Fruit fly (Drosophila melanogaster) whole organism, embryonic: ENCODE measurements around the gene Mlp84B.

Source experiments
- Atf3 ChIP-seq: fragments of 200-800 bp; sonication (Bioruptor generic); optimal IDR thresholded peaks from 3 replicates; lab custom pipeline; 2016; ENCODE audit warnings: missing biosample characterization, missing genetic modification characterization
- Atf6 ChIP-seq: fragments of 200-800 bp; sonication (Bioruptor generic); IDR thresholded peaks from 2 replicates; pipeline ENCODE4 v1.3.6; 2022; ENCODE audit warnings: missing biosample characterization, missing genetic modification characterization
- Awh ChIP-seq: fragments of 200-800 bp; sonication (Bioruptor generic); IDR thresholded peaks from 2 replicates; pipeline ENCODE4, ENCODE4 v1.3.6; 2022; ENCODE audit warnings: missing biosample characterization, missing genetic modification characterization
- Blimp-1 ChIP-seq: fragments of 200-800 bp; sonication (Bioruptor generic); optimal IDR thresholded peaks from 3 replicates; lab custom pipeline; 2018; ENCODE audit warnings: missing biosample characterization, missing genetic modification characterization, mild to moderate bottlenecking, moderate library complexity, missing genetic modification reagents
- CG1024 ChIP-seq: fragments of 200-800 bp; sonication (Bioruptor generic); IDR thresholded peaks from 2 replicates; pipeline ENCODE4 v1.3.6; 2022; ENCODE audit warnings: missing biosample characterization, missing genetic modification characterization
- CG10274 ChIP-seq: fragments of 200-800 bp; sonication (Bioruptor generic); optimal IDR thresholded peaks from 3 replicates; lab custom pipeline; 2017; ENCODE audit warnings: missing biosample characterization, mild to moderate bottlenecking, missing genetic modification characterization
- CG10321 ChIP-seq: fragments of 200-800 bp; sonication (Bioruptor generic); IDR thresholded peaks from 2 replicates; pipeline ENCODE4 v1.3.6; 2022; ENCODE audit warnings: missing biosample characterization, missing genetic modification characterization
- CG11695 ChIP-seq: fragments of 200-800 bp; sonication (Bioruptor generic); IDR thresholded peaks from 3 replicates; pipeline ENCODE4 v1.3.6; 2022; ENCODE audit warnings: missing biosample characterization, missing genetic modification characterization
- CG12155 ChIP-seq: fragments of 200-800 bp; sonication (Bioruptor generic); optimal IDR thresholded peaks from 3 replicates; lab custom pipeline; 2016; ENCODE audit warnings: missing biosample characterization, missing genetic modification characterization
- CG12391 ChIP-seq: fragments of 200-800 bp; sonication (Bioruptor generic); optimal IDR thresholded peaks from 3 replicates; lab custom pipeline; 2018; ENCODE audit warnings: missing biosample characterization, mild to moderate bottlenecking, missing genetic modification characterization, moderate library complexity
- CG14710 ChIP-seq: fragments of 200-800 bp; sonication (Bioruptor generic); optimal IDR thresholded peaks from 3 replicates; lab custom pipeline; 2019; ENCODE audit warnings: missing biosample characterization, mild to moderate bottlenecking, missing genetic modification characterization, moderate library complexity
- CG31365 ChIP-seq: fragments of 200-800 bp; sonication (Bioruptor generic); optimal IDR thresholded peaks from 2 replicates; lab custom pipeline; 2018; ENCODE audit warnings: missing biosample characterization, mild to moderate bottlenecking, missing genetic modification characterization
- CG32767 ChIP-seq: fragments of 200-800 bp; sonication (Bioruptor generic); IDR thresholded peaks from 2 replicates; pipeline ENCODE4 v1.3.6; 2022; ENCODE audit warnings: missing biosample characterization, missing genetic modification characterization
- CG3281 ChIP-seq: fragments of 200-800 bp; sonication (Bioruptor generic); optimal IDR thresholded peaks from 3 replicates; lab custom pipeline; 2017; ENCODE audit warnings: missing biosample characterization, mild to moderate bottlenecking, missing genetic modification characterization
- CG4424 ChIP-seq: fragments of 200-800 bp; sonication (Bioruptor generic); optimal IDR thresholded peaks from 3 replicates; lab custom pipeline; 2016; ENCODE audit warnings: missing biosample characterization, missing genetic modification characterization
- CG4617 ChIP-seq: fragments of 200-800 bp; sonication (Bioruptor generic); optimal IDR thresholded peaks from 3 replicates; lab custom pipeline; 2016; ENCODE audit warnings: missing biosample characterization, missing genetic modification characterization, borderline replicate concordance
- CG4820 ChIP-seq: fragments of 200-800 bp; sonication (Bioruptor generic); optimal IDR thresholded peaks from 3 replicates; lab custom pipeline; 2016; ENCODE audit warnings: missing biosample characterization, missing genetic modification characterization
- CG6254 ChIP-seq: fragments of 200-800 bp; sonication (Bioruptor generic); optimal IDR thresholded peaks from 3 replicates; lab custom pipeline; 2017; ENCODE audit warnings: mild to moderate bottlenecking, missing biosample characterization, missing genetic modification reagents, missing genetic modification characterization
- CG6683 ChIP-seq: fragments of 200-800 bp; sonication (Bioruptor generic); optimal IDR thresholded peaks from 2 replicates; lab custom pipeline; 2017; ENCODE audit warnings: missing biosample characterization, mild to moderate bottlenecking, missing genetic modification characterization, missing genetic modification reagents
- CG7271 ChIP-seq: fragments of 200-800 bp; sonication (Bioruptor generic); optimal IDR thresholded peaks from 2 replicates; lab custom pipeline; 2018; ENCODE audit warnings: missing biosample characterization, mild to moderate bottlenecking, missing genetic modification characterization, moderate library complexity
- CG8290 ChIP-seq, 3 experiments: fragments of 200-800 bp; sonication (Bioruptor generic); optimal IDR thresholded peaks; 2 replicates each; lab custom pipeline; 2016 to 2019; ENCODE audit warnings: missing biosample characterization in 3 of 3, missing genetic modification characterization in 3 of 3, mild to moderate bottlenecking in 2 of 3, moderate library complexity in 1 of 3
- Dbx ChIP-seq: fragments of 200-800 bp; sonication (Bioruptor generic); IDR thresholded peaks from 3 replicates; pipeline ENCODE4 v1.3.6; 2022; ENCODE audit warnings: missing biosample characterization, missing genetic modification characterization
- Deaf1 ChIP-seq: fragments of 200-800 bp; optimal IDR thresholded peaks from 3 replicates; lab custom pipeline; 2019; ENCODE audit warnings: missing biosample characterization, mild to moderate bottlenecking, missing genetic modification characterization, moderate library complexity
- Dfd ChIP-seq, 2 experiments: fragments of >200 bp; optimal IDR thresholded peaks; 2 replicates each; lab custom pipeline; 2017; ENCODE audit warnings: missing biosample characterization in 2 of 2, missing genetic modification characterization in 2 of 2
- Dip3 ChIP-seq: fragments of 200-800 bp; sonication (Bioruptor generic); optimal IDR thresholded peaks from 3 replicates; lab custom pipeline; 2016; ENCODE audit warnings: missing biosample characterization, missing genetic modification characterization
- Kr ChIP-seq: fragments of 200-800 bp; sonication (Bioruptor generic); optimal IDR thresholded peaks from 2 replicates; lab custom pipeline; 2017; ENCODE audit warnings: missing biosample characterization, mild to moderate bottlenecking, missing genetic modification characterization
- Med ChIP-seq: fragments of 200-800 bp; sonication (Bioruptor generic); peaks from one replicate; lab custom pipeline; 2016; ENCODE audit warnings: missing biosample characterization, missing genetic modification characterization, mild to moderate bottlenecking, inconsistent platforms, moderate library complexity
- Ptx1 ChIP-seq: fragments of 200-800 bp; sonication (Bioruptor generic); IDR thresholded peaks from 2 replicates; pipeline ENCODE4 v1.3.6; 2022; ENCODE audit warnings: missing biosample characterization, missing genetic modification characterization
- Rfx ChIP-seq: fragments of 200-800 bp; sonication (Bioruptor generic); IDR thresholded peaks from 2 replicates; pipeline ENCODE4 v1.3.6; 2022; ENCODE audit warnings: missing biosample characterization, missing genetic modification characterization
- Stat92E ChIP-seq, 3 experiments: fragments of >200 bp in 2 of 3; fragments of 200-800 bp in 1 of 3; sonication (Bioruptor generic) in 1 of 3; optimal IDR thresholded peaks; 2 replicates each; lab custom pipeline; 2017 to 2019; ENCODE audit warnings: missing biosample characterization in 3 of 3, missing genetic modification characterization in 3 of 3, mild to moderate bottlenecking in 1 of 3, moderate library complexity in 1 of 3
- Taf1 ChIP-seq: fragments of 200-800 bp; sonication (Bioruptor generic); IDR thresholded peaks from 2 replicates; pipeline ENCODE4 v1.3.6; 2022; ENCODE audit warnings: missing biosample characterization, missing genetic modification characterization
- Xbp1 ChIP-seq: fragments of 200-800 bp; sonication (Bioruptor generic); optimal IDR thresholded peaks from 3 replicates; lab custom pipeline; 2016; ENCODE audit warnings: missing biosample characterization, mild to moderate bottlenecking, missing genetic modification characterization
- ase ChIP-seq: fragments of 200-800 bp; sonication (Bioruptor generic); IDR thresholded peaks from 3 replicates; pipeline ENCODE4 v1.3.6; 2022; ENCODE audit warnings: missing biosample characterization, missing genetic modification characterization
- crol ChIP-seq: fragments of 200-800 bp; sonication (Bioruptor generic); IDR thresholded peaks from 2 replicates; pipeline ENCODE4 v1.3.6; 2022; ENCODE audit warnings: missing biosample characterization, missing genetic modification characterization
- fru ChIP-seq: fragments of >200 bp; optimal IDR thresholded peaks from 2 replicates; lab custom pipeline; 2017
- gcm ChIP-seq: fragments of 200-800 bp; sonication (Bioruptor generic); optimal IDR thresholded peaks from 2 replicates; lab custom pipeline; 2019; ENCODE audit warnings: missing biosample characterization, mild to moderate bottlenecking, missing genetic modification characterization, moderate library complexity
- ind ChIP-seq: fragments of 200-800 bp; sonication (Bioruptor generic); optimal IDR thresholded peaks from 3 replicates; lab custom pipeline; 2016; ENCODE audit warnings: missing biosample characterization, missing genetic modification characterization
- insv ChIP-seq, 2 experiments: fragments of 200-800 bp; sonication (Bioruptor generic); optimal IDR thresholded peaks; 3 replicates each; lab custom pipeline; 2016 to 2018; ENCODE audit warnings: missing biosample characterization in 2 of 2, missing genetic modification characterization in 2 of 2
- jing ChIP-seq: fragments of 200-800 bp; sonication (Bioruptor generic); optimal IDR thresholded peaks from 2 replicates; lab custom pipeline; 2018; ENCODE audit warnings: missing biosample characterization, mild to moderate bottlenecking, missing genetic modification characterization
- kay ChIP-seq: fragments of 200-800 bp; sonication (Bioruptor generic); optimal IDR thresholded peaks from 2 replicates; lab custom pipeline; 2016; ENCODE audit warnings: missing biosample characterization, missing genetic modification characterization
- pb ChIP-seq: fragments of 200-800 bp; sonication (Bioruptor generic); optimal IDR thresholded peaks from 3 replicates; lab custom pipeline; 2016; ENCODE audit warnings: missing biosample characterization, missing genetic modification characterization
- pzg ChIP-seq: fragments of 200-800 bp; sonication (Bioruptor generic); optimal IDR thresholded peaks from 3 replicates; lab custom pipeline; 2018; ENCODE audit warnings: missing biosample characterization, mild to moderate bottlenecking, missing genetic modification characterization, moderate library complexity
- rib ChIP-seq: fragments of 200-800 bp; sonication (Bioruptor generic); IDR thresholded peaks from 2 replicates; pipeline ENCODE4 v1.3.6; 2022; ENCODE audit warnings: missing biosample characterization, missing genetic modification characterization
- sob ChIP-seq: fragments of 200-800 bp; sonication (Bioruptor generic); IDR thresholded peaks from 2 replicates; pipeline ENCODE4 v1.3.6; 2022; ENCODE audit warnings: missing biosample characterization, missing genetic modification characterization
- stc ChIP-seq: fragments of 200-800 bp; sonication (Bioruptor generic); IDR thresholded peaks from 2 replicates; pipeline ENCODE4 v1.3.6; 2022; ENCODE audit warnings: missing biosample characterization, missing genetic modification characterization
- tap ChIP-seq: fragments of 200-800 bp; optimal IDR thresholded peaks from 3 replicates; lab custom pipeline; 2019; ENCODE audit warnings: missing biosample characterization, mild to moderate bottlenecking, missing genetic modification characterization, moderate library complexity
- wek ChIP-seq: fragments of 200-800 bp; sonication (Bioruptor generic); optimal IDR thresholded peaks from 3 replicates; lab custom pipeline; 2018; ENCODE audit warnings: missing biosample characterization, mild to moderate bottlenecking, missing genetic modification characterization, moderate library complexity
- z ChIP-seq: fragments of 200-800 bp; sonication (Bioruptor generic); IDR thresholded peaks from 3 replicates; pipeline ENCODE4 v1.3.6; 2022; ENCODE audit warnings: missing biosample characterization, missing genetic modification characterization
- zen ChIP-seq: fragments of 200-800 bp; sonication (Bioruptor generic); optimal IDR thresholded peaks from 3 replicates; lab custom pipeline; 2018; ENCODE audit warnings: missing biosample characterization, mild to moderate bottlenecking, missing genetic modification characterization, moderate library complexity

Mlp84B gene

dm6 chr3R:7102853-7103833, 14.4 kb downstream of the Mlp84B start (continued):
- TF ChIP-seq Atf6: no peak
- TF ChIP-seq CG32767: no peak
- no peak for TF ChIP-seq fru
- TF ChIP-seq CG3281 (GFP tag; lab: Kevin White, UChicago): no peak
- no peak for TF ChIP-seq Stat92E (GFP tag; optimal IDR thresholded peaks at IDR 0.05; lab: Kevin White, UChicago)
- no peak for TF ChIP-seq CG1024 (GFP tag; lab: Robert Waterston, UW)
- TF ChIP-seq pb (GFP tag; lab: Kevin White, UChicago): no peak
- no peak for TF ChIP-seq Kr (GFP tag; lab: Kevin White, UChicago)
- peak; percentile 89 for TF ChIP-seq gcm
- no peak for TF ChIP-seq ase
- no peak for TF ChIP-seq CG8290 (GFP tag; optimal IDR thresholded peaks at IDR 0.05; lab: Kevin White, UChicago)
- TF ChIP-seq CG8290 (tag; optimal IDR thresholded peaks at IDR 0.05; lab: Kevin White, UChicago): peak in 1 of 2 experiments; percentile 31
- no peak for TF ChIP-seq CG12155 (GFP tag; lab: Kevin White, UChicago)
- TF ChIP-seq CG10274: no peak
- no peak for TF ChIP-seq rib (GFP tag; lab: Robert Waterston, UW)
- no peak for TF ChIP-seq CG14710 (tag; lab: Kevin White, UChicago)
- no peak for TF ChIP-seq jing
- no peak; the same call in 1 of the 2 replicates for TF ChIP-seq Awh (GFP tag; lab: Robert Waterston, UW)
- TF ChIP-seq tap (tag; lab: Kevin White, UChicago): no peak
- TF ChIP-seq CG10321 (GFP tag; lab: Robert Waterston, UW): no peak
- peak; percentile 4 for TF ChIP-seq CG6254 (GFP tag; lab: Kevin White, UChicago)
- TF ChIP-seq CG7271 (tag; lab: Kevin White, UChicago): no peak
- TF ChIP-seq Blimp-1 (GFP tag; lab: Kevin White, UChicago): no peak
- no peak for TF ChIP-seq CG4617 (GFP tag; lab: Kevin White, UChicago)
- TF ChIP-seq insv (GFP tag; optimal IDR thresholded peaks at IDR 0.05; lab: Kevin White, UChicago): peak in 1 of 2 experiments; percentile 92
- no peak for TF ChIP-seq Rfx (GFP tag; lab: Robert Waterston, UW)
- no peak for TF ChIP-seq zen (tag; lab: Kevin White, UChicago)
- TF ChIP-seq kay: no peak
- TF ChIP-seq CG4820 (GFP tag; lab: Kevin White, UChicago): no peak
- no peak for TF ChIP-seq Atf3 (GFP tag; lab: Kevin White, UChicago)
- TF ChIP-seq Dip3 (GFP tag; lab: Kevin White, UChicago): no peak
- no peak for TF ChIP-seq Xbp1 (GFP tag; lab: Kevin White, UChicago)
- peak; percentile 78 for TF ChIP-seq Med (GFP tag; lab: Kevin White, UChicago)
- TF ChIP-seq CG4424 (GFP tag; lab: Kevin White, UChicago): no peak
- TF ChIP-seq Dfd (GFP tag; optimal IDR thresholded peaks at IDR 0.05; lab: Kevin White, UChicago): peak in 1 of 2 experiments; percentile 36
- no peak for TF ChIP-seq CG6683 (GFP tag; lab: Kevin White, UChicago)
- TF ChIP-seq Deaf1 (tag; lab: Kevin White, UChicago): no peak
- no peak for TF ChIP-seq Ptx1 (GFP tag; lab: Robert Waterston, UW)
- TF ChIP-seq z: peak; percentile 78
- no peak for TF ChIP-seq CG11695
- peak; percentile 5 for TF ChIP-seq wek (GFP tag; lab: Kevin White, UChicago)
- peak; percentile 91 for TF ChIP-seq crol
- TF ChIP-seq Dbx (GFP tag; lab: Robert Waterston, UW): no peak
- TF ChIP-seq stc (GFP tag; lab: Robert Waterston, UW): no peak; the same call in 1 of the 2 replicates
- no peak for TF ChIP-seq CG12391
- no peak for TF ChIP-seq pzg (GFP tag; lab: Kevin White, UChicago)
- no peak for TF ChIP-seq sob
- TF ChIP-seq Taf1 (GFP tag; lab: Robert Waterston, UW): no peak
- TF ChIP-seq CG31365: no peak
- no peak for TF ChIP-seq ind (GFP tag; lab: Kevin White, UChicago)
